Worm (Caenorhabditis elegans) whole organism, L2 larva: Measurements from ENCODE around the gene gst-27.

Source experiments
- lsy-2 ChIP-seq, 2 experiments: fragments of 150-350 bp in 1 of 2; sonication (generic microtip) in 1 of 2; optimal IDR thresholded peaks; 2 replicates each; lab custom pipeline; 2014 to 2017; ENCODE audit warnings: missing biosample characterization in 2 of 2, missing genetic modification characterization in 2 of 2
- nhr-11 ChIP-seq: fragments of 150-350 bp; optimal IDR thresholded peaks from 2 replicates; lab custom pipeline; 2014; ENCODE audit warnings: missing biosample characterization, missing genetic modification characterization
- nhr-77 ChIP-seq: fragments of 150-350 bp; optimal IDR thresholded peaks from 2 replicates; lab custom pipeline; 2014; ENCODE audit warnings: missing biosample characterization, missing genetic modification characterization

DNA sequence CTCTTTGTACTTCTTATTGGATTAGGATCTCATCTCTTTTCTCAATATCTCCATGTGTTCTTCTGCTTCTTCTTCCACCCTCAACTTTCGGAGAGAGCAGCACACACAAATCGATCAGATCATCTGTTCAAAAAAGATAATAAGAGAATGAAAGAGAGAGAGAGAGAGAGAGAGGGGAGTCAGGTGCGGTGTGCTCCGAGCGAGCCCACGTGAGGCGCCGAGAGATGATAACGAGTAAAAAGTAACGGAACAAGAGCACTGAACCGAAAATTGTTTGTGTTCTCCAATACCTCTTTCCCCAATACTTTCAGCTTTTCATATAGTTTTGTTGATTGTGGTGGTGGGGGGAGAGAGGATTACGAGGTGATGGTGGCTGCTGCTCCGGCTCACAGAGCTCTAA lies 28.4 kb upstream of the gst-27 start:
- TF ChIP-seq nhr-77 (tag; lab: Kevin White, UChicago) (no peak), nhr-11 (tag; lab: Kevin White, UChicago) (no peak), lsy-2 (tag; optimal IDR thresholded peaks at IDR 0.05; lab: Kevin White, UChicago) (peak in 1 of 2 experiments; percentile 53)
